Fruit fly (Drosophila melanogaster): ENCODE results near the gene Cyp6a18.

DNA sequence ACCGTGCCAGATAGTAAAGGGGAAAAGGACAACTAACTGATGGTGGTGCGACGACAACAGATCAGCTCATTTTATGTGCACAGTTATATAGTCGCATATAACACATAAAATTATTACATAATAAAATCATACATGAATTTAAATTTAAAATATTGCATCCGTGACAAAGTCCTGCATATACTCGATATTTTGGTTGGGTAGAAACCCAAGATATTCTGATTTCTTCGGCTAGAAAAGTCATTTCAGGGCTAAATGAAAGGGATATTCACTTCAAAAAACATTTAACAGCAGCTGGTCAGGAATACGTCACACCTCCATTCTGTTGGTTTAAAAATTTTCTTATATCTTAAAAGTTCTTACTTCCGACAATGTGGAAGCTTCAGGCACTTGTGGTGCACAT lies 14.6 kb upstream of the Cyp6a18 start, which contains the start of gene CG13978:
- TF ChIP-seq CG15710 (tag; optimal IDR thresholded peaks at IDR 0.05) (no peak), Snoo (tag; optimal IDR thresholded peaks at IDR 0.05) (no peak), Ets98B (GFP tag; IDR thresholded peaks at IDR 0.05) (no peak), rn (GFP tag; IDR thresholded peaks at IDR 0.05) (no peak), CG8159 (tag; optimal IDR thresholded peaks at IDR 0.05) (no peak), CG13204 (GFP tag; optimal IDR thresholded peaks at IDR 0.05) (no peak), CG14655 (GFP tag; optimal IDR thresholded peaks at IDR 0.05) (no peak), EcR (GFP tag; optimal IDR thresholded peaks at IDR 0.05) (no peak), Pif1B (GFP tag; optimal IDR thresholded peaks at IDR 0.05) (no peak), D1 (tag; optimal IDR thresholded peaks at IDR 0.05) (no peak), CG17806 (tag; optimal IDR thresholded peaks at IDR 0.05) (no peak), gl (tag; optimal IDR thresholded peaks at IDR 0.05) (no peak), fd96Ca (GFP tag; IDR thresholded peaks at IDR 0.05) (no peak)

Data from whole organism, pupa.